Worm (Caenorhabditis elegans): Measurements from ENCODE around the gene pals-20.
"Not testable (repeated sequence)": the region's sequence is repeated elsewhere in the genome, so short reads cannot be mapped to it uniquely, and the experiment has no call there.

Gene pals-20

ce11 chrIII:1380535-1381274 lies 7.4 kb downstream of the pals-20 start, which contains the start of the genes pals-21 and Y82E9BR.6:
TSS of gene pals-21 (minus strand) at chrIII:1380635.
TSS of gene Y82E9BR.6 (plus strand) at chrIII:1381224.
- no peak for TF ChIP-seq him-1 (tag; optimal IDR thresholded peaks at IDR 0.05)
- TF ChIP-seq W03F9.2 (tag; optimal IDR thresholded peaks at IDR 0.05) = no peak
- no peak for TF ChIP-seq dao-5 (tag; optimal IDR thresholded peaks at IDR 0.05)

ce11 chrIII:1377903-1378302 lies 10.2 kb downstream of the pals-20 start, which contains the start of gene pals-40:
TSS of gene pals-40 (minus strand) at chrIII:1378003.
- TF ChIP-seq W03F9.2, dao-5, him-1 (tag; optimal IDR thresholded peaks at IDR 0.05): not testable (repeated sequence)

ce11 chrIII:1375491-1375890 lies 12.6 kb downstream of the pals-20 start, which contains the start of gene Y82E9BR.10:
TSS of gene Y82E9BR.10 (minus strand) at chrIII:1375591.
- TF ChIP-seq dao-5, him-1, W03F9.2 (tag; optimal IDR thresholded peaks at IDR 0.05): not testable (repeated sequence)

DNA sequence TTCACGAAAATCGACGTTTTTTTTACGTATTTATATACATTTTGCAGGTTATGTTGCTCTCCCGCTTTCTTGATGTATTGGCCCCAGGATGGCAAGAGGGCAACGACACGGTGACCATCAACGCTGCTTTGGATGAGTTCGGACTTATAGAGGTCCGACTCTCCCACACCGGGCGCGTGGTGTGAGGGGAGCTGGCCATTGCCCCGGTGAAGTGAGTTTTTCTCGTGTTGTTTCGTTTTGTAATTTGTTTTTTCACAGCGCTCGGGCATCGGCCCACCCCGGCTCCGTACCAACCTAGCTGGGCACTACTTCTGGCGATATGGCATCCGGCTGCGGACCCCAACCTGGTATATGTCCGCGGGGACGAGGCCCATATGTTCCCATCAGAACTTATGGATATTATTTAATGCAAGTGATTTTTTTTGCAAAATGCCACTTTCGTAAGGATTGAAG lies 13.7 kb downstream of the pals-20 start, which contains the start of gene Y82E9BR.20:
TSS of gene Y82E9BR.20 (plus strand) at position 51 of the 453 bp plus-strand sequence.
- TF ChIP-seq him-1 (tag; optimal IDR thresholded peaks at IDR 0.05) (no peak), W03F9.2 (tag; optimal IDR thresholded peaks at IDR 0.05) (no peak), dao-5 (tag; optimal IDR thresholded peaks at IDR 0.05) (no peak)

- TF ChIP-seq dao-5 (tag; optimal IDR thresholded peaks at IDR 0.05) = no peak
- no peak for TF ChIP-seq him-1 (tag; optimal IDR thresholded peaks at IDR 0.05)
- no peak for TF ChIP-seq W03F9.2 (tag; optimal IDR thresholded peaks at IDR 0.05)
Observed at ce11 chrIII:1372563-1372962, 15.6 kb downstream of the pals-20 start.

DNA sequence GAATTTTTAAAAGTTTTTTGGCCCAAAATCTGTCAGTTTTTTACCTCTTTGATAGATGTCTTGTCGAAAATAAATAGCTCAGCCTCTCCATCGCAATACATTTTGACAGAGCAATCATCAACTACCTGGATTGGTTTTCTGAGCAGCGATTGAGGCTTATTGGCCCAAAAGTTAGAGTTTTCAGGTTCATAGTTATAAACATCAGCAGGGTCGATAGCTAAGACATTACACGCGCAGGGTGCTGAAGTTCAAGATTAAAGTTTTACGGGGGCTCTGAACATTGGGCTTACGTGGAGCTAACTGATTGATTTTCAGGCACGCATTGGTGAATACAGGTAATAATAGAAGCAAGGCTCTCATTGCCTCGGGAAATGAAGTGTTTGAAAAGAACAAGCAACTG lies 28.5 kb downstream of the pals-20 start, which contains the start of gene Y82E9BR.9:
TSS of gene Y82E9BR.9 (minus strand) at position 101 of the 400 bp plus-strand sequence.
- TF ChIP-seq him-1 (tag; optimal IDR thresholded peaks at IDR 0.05) (no peak), W03F9.2 (tag; optimal IDR thresholded peaks at IDR 0.05) (no peak), dao-5 (tag; optimal IDR thresholded peaks at IDR 0.05) (no peak)

DNA sequence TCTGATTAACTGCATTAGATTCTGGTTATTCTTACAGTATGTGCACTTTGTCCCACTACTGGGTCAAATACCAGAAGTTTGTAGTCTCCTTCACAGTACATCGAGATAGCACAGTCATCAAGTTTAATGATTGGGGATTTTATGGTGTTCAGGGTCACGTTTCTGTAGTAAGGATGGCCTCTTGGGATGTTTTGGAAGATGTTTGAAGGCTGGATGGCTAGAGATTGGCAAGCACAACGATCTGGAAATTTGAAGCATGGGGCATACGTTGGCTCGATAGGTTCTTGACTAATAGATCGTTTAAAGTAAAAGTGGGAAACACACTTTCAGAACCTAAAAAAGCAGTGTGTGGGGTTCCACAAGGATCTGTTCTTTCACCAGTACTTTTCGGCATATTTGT lies 30.2 kb downstream of the pals-20 start, which contains the start of gene Y82E9BR.8:
TSS of gene Y82E9BR.8 (minus strand) at position 101 of the 400 bp plus-strand sequence.
- not testable (repeated sequence) for TF ChIP-seq him-1, W03F9.2, dao-5 (tag; optimal IDR thresholded peaks at IDR 0.05)

DNA sequence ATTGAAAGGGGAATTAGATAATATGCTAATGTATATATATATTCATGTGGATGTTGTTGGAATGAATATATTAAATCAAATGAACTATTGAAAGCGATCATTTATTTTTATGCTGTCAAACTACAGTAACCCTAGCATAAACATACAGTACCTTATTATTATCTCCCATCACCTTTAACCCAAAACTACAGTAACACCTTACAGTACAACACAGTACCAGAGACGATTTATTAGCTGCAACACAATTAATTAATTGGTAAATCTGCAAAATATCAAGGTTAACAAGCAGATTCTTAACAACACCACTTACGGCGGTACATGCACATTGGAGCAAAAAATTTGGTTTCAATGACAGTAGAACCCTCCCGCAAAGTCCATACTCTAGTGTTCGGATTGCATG lies 32.8 kb downstream of the pals-20 start, which contains the start of gene Y82E9BL.1:
TSS of gene Y82E9BL.1 (minus strand) at position 101 of the 400 bp plus-strand sequence.
- TF ChIP-seq W03F9.2 (tag; optimal IDR thresholded peaks at IDR 0.05) (no peak), him-1 (tag; optimal IDR thresholded peaks at IDR 0.05) (no peak), dao-5 (tag; optimal IDR thresholded peaks at IDR 0.05) (no peak)

DNA sequence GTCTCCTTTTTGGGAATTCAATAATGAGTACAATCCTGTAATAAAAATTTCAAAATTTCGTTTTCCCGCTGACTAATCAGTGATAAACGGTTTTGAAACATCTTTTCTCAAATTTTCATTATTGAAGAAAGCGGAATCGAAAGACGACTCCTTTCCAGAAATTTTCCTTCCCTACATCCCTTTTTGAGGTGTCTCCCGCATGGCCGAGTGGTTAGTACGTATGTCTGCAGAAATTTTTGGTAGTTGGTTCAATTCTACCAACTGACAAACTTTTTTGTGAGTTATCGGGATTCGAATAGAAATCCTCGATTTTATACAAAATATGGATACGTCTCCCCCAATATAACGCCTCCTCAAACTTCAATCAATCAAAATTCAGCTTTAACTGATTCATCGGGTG lies 33.6 kb downstream of the pals-20 start:
- no peak for TF ChIP-seq W03F9.2 (tag; optimal IDR thresholded peaks at IDR 0.05)
- no peak for TF ChIP-seq dao-5 (tag; optimal IDR thresholded peaks at IDR 0.05)
- no peak for TF ChIP-seq him-1 (tag; optimal IDR thresholded peaks at IDR 0.05)

- TF ChIP-seq dao-5 (tag; optimal IDR thresholded peaks at IDR 0.05) = no peak
- TF ChIP-seq him-1 (tag; optimal IDR thresholded peaks at IDR 0.05) = no peak
- TF ChIP-seq W03F9.2 (tag; optimal IDR thresholded peaks at IDR 0.05) = no peak
Observed at ce11 chrIII:1350745-1351144, 37.4 kb downstream of the pals-20 start, which contains the start of gene Y82E9BL.3. TSS of gene Y82E9BL.3 (minus strand) at chrIII:1350845.

DNA sequence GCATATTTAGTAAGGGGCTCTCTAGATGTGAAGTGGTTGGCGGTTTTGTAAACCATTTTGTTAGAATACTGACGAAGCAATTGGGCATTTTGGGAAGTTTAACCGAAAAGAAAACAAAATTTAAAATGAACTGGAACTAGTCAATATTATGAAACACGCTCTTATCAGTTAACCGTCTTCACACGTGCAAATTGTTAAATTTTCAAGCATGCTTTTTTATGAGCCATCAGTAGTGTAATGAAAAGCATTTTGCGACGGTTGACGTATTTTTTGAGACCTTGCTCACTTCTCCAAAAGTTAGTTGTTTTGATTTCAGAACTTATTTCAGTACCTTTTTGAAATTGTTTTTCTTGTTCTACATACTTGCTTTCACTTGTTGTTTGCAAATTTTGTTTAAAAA lies 38.8 kb downstream of the pals-20 start, which contains the start of gene fbxa-25:
TSS of gene fbxa-25 (minus strand) at position 138 of the 400 bp plus-strand sequence.
- TF ChIP-seq W03F9.2 (tag; optimal IDR thresholded peaks at IDR 0.05) (no peak), dao-5 (tag; optimal IDR thresholded peaks at IDR 0.05) (no peak), him-1 (tag; optimal IDR thresholded peaks at IDR 0.05) (no peak)

- TF ChIP-seq dao-5 (tag; optimal IDR thresholded peaks at IDR 0.05) (no peak), him-1 (tag; optimal IDR thresholded peaks at IDR 0.05) (no peak), W03F9.2 (tag; optimal IDR thresholded peaks at IDR 0.05) (no peak)
Observed at ce11 chrIII:1347539-1347938, 40.6 kb downstream of the pals-20 start, which contains the start of gene Y82E9BL.5. TSS of gene Y82E9BL.5 (minus strand) at chrIII:1347639.

DNA sequence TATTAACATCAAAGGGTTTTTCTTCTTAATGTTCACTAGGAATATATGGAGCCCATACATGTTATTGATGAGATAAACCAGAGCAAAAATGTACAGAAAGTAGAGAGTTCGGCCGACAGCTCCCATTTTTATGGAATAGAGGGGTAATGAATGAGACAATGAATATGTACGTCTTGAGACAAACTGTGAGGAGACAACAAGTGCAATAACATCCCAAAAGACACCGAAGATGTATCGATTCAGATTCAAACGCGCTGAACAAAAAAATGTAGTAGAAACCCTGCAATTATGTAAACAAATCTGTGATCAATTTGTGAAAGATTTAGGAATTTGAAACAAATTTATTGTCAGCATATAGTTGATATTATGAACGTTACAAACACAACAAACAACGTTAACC lies 41.1 kb downstream of the pals-20 start:
- no peak for TF ChIP-seq dao-5 (tag; optimal IDR thresholded peaks at IDR 0.05)
- TF ChIP-seq W03F9.2 (tag; optimal IDR thresholded peaks at IDR 0.05) = no peak
- no peak for TF ChIP-seq him-1 (tag; optimal IDR thresholded peaks at IDR 0.05)

ce11 chrIII:1345694-1346093 lies 42.4 kb downstream of the pals-20 start, which contains the start of gene Y82E9BL.6:
TSS of gene Y82E9BL.6 (minus strand) at chrIII:1345794.
- TF ChIP-seq him-1 (tag; optimal IDR thresholded peaks at IDR 0.05) (no peak), W03F9.2 (tag; optimal IDR thresholded peaks at IDR 0.05) (no peak), dao-5 (tag; optimal IDR thresholded peaks at IDR 0.05) (no peak)
